Fruit fly (Drosophila melanogaster) whole organism, pupa: Measurements from ENCODE around the gene Nt5a.

Experiments
- CG10348 ChIP-seq: fragments of 200-800 bp; sonication (Bioruptor generic); IDR thresholded peaks from 2 replicates; pipeline ENCODE4 v1.3.6; 2022; ENCODE audit warnings: missing biosample characterization, missing genetic modification characterization
- CG13204 ChIP-seq: fragments of 200-800 bp; sonication (Bioruptor generic); optimal IDR thresholded peaks from 2 replicates; lab custom pipeline; 2018; ENCODE audit warnings: missing biosample characterization, mild to moderate bottlenecking, missing genetic modification characterization, moderate library complexity
- CG14655 ChIP-seq: fragments of 200-800 bp; sonication (Bioruptor generic); optimal IDR thresholded peaks from 3 replicates; lab custom pipeline; 2017; ENCODE audit warnings: mild to moderate bottlenecking, missing biosample characterization, missing genetic modification reagents, missing genetic modification characterization
- CG32121 ChIP-seq: fragments of 200-800 bp; sonication (Bioruptor generic); IDR thresholded peaks from 2 replicates; pipeline ENCODE4 v1.3.6; 2022; ENCODE audit warnings: missing biosample characterization, missing genetic modification characterization
- CG34367 ChIP-seq: fragments of 200-800 bp; sonication (Bioruptor generic); optimal IDR thresholded peaks from 2 replicates; lab custom pipeline; 2018; ENCODE audit warnings: missing biosample characterization, mild to moderate bottlenecking, missing genetic modification characterization
- CG4496 ChIP-seq: fragments of 200-800 bp; sonication (Bioruptor generic); IDR thresholded peaks from 3 replicates; pipeline ENCODE4 v1.3.6; 2022; ENCODE audit warnings: missing biosample characterization, missing genetic modification characterization
- CG9948 ChIP-seq: fragments of 200-800 bp; sonication (Bioruptor generic); optimal IDR thresholded peaks from 2 replicates; lab custom pipeline; 2018; ENCODE audit warnings: missing biosample characterization, mild to moderate bottlenecking, missing genetic modification characterization, moderate library complexity
- D1 ChIP-seq: fragments of 200-800 bp; sonication (Bioruptor generic); optimal IDR thresholded peaks from 2 replicates; lab custom pipeline; 2018; ENCODE audit warnings: missing biosample characterization, mild to moderate bottlenecking, missing genetic modification characterization, moderate library complexity
- EcR ChIP-seq: fragments of 200-800 bp; sonication (Bioruptor generic); optimal IDR thresholded peaks from 3 replicates; lab custom pipeline; 2019; ENCODE audit warnings: missing biosample characterization, missing genetic modification characterization, mild to moderate bottlenecking, moderate library complexity, missing genetic modification reagents
- Pif1B ChIP-seq: fragments of 200-800 bp; sonication (Bioruptor generic); optimal IDR thresholded peaks from 3 replicates; lab custom pipeline; 2016; ENCODE audit warnings: missing biosample characterization, missing genetic modification characterization
- Snoo ChIP-seq: fragments of 200-800 bp; sonication (Bioruptor generic); optimal IDR thresholded peaks from 3 replicates; lab custom pipeline; 2017; ENCODE audit warnings: missing biosample characterization, mild to moderate bottlenecking, missing genetic modification characterization, inconsistent platforms
- fd96Ca ChIP-seq: fragments of 200-800 bp; sonication (Bioruptor generic); IDR thresholded peaks from 3 replicates; pipeline ENCODE4 v1.3.6; 2022; ENCODE audit warnings: missing biosample characterization, missing genetic modification characterization
- gl ChIP-seq: fragments of 200-800 bp; sonication (Bioruptor generic); optimal IDR thresholded peaks from 2 replicates; lab custom pipeline; 2018; ENCODE audit warnings: missing biosample characterization, mild to moderate bottlenecking, missing genetic modification characterization

DNA sequence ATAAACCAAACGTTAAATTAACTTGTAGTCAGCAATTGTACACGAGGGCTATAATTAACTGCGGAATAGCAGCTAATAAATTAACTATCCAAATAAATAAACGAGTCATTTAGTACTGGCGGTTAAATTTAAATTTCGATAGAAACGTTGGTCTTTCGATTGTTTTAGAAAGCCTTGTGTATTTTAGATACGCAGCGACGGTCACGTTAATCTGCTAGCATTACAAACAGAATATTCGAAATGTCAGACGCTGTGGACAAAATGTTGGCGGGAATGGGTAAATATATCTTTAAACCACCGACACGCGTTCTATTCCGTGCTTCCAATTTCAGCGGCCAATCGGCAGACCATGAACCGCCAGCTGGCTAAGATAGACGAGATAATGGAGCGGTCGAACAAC is 24.3 kb upstream of the Nt5a start, which contains the start of gene msd1:
- TF ChIP-seq CG14655 (no peak), EcR (GFP tag; lab: Kevin White, UChicago) (no peak), CG10348 (GFP tag; lab: Robert Waterston, UW) (no peak), CG13204 (GFP tag; lab: Kevin White, UChicago) (no peak), CG4496 (GFP tag; lab: Robert Waterston, UW) (no peak), Pif1B (GFP tag; lab: Kevin White, UChicago) (no peak), Snoo (tag; lab: Kevin White, UChicago) (no peak), CG34367 (tag; lab: Kevin White, UChicago) (no peak), fd96Ca (GFP tag; lab: Robert Waterston, UW) (no peak), CG32121 (GFP tag; lab: Robert Waterston, UW) (no peak), CG9948 (no peak), D1 (tag; lab: Kevin White, UChicago) (no peak), gl (no peak)
